Worm (Caenorhabditis elegans) whole organism, L4/young adult: Measurements from ENCODE around the gene F47E1.4.

Experiments
- W03F9.2 ChIP-seq: fragments of 150-350 bp; optimal IDR thresholded peaks from 2 replicates; lab custom pipeline; 2014; ENCODE audit warnings: missing biosample characterization, missing genetic modification characterization
- dao-5 ChIP-seq: sonication (generic microtip); optimal IDR thresholded peaks from 2 replicates; lab custom pipeline; 2016; ENCODE audit warnings: missing genotype, missing genetic modification characterization, moderate library complexity, missing compliant biosample characterization
- him-1 ChIP-seq: sonication (generic microtip); optimal IDR thresholded peaks from 2 replicates; lab custom pipeline; 2016; ENCODE audit warnings: missing genotype, missing genetic modification reagents, missing genetic modification characterization, missing compliant biosample characterization

ce11 chrX:9081212-9081611 lies 18.6 kb downstream of the F47E1.4 start:
- TF ChIP-seq W03F9.2, result no peak
- no peak for TF ChIP-seq dao-5 (tag; lab: Kevin White, UChicago)
- no peak for TF ChIP-seq him-1 (tag; lab: Kevin White, UChicago)
